Fruit fly (Drosophila melanogaster) whole organism, prepupa: ENCODE measurements around the gene CG10973.

Experiments
- CG10669 ChIP-seq: fragments of 200-800 bp; sonication (Bioruptor generic); optimal IDR thresholded peaks from 3 replicates; lab custom pipeline; 2018; ENCODE audit warnings: missing biosample characterization, mild to moderate bottlenecking, missing genetic modification characterization, moderate library complexity
- CG11902 ChIP-seq: fragments of 200-800 bp; sonication (Bioruptor generic); optimal IDR thresholded peaks from 3 replicates; lab custom pipeline; 2016; ENCODE audit warnings: missing biosample characterization, missing genetic modification characterization
- CG15336 ChIP-seq: fragments of 200-800 bp; sonication (Bioruptor generic); IDR thresholded peaks from 2 replicates; pipeline ENCODE4 v1.3.6; 2022; ENCODE audit warnings: missing biosample characterization, missing genetic modification characterization
- CG1621 ChIP-seq: fragments of 200-800 bp; sonication (Bioruptor generic); optimal IDR thresholded peaks from 3 replicates; lab custom pipeline; 2018; ENCODE audit warnings: missing biosample characterization, mild to moderate bottlenecking, missing genetic modification characterization
- CG3032 ChIP-seq: fragments of 200-800 bp; optimal IDR thresholded peaks from 2 replicates; lab custom pipeline; 2019; ENCODE audit warnings: missing biosample characterization, mild to moderate bottlenecking, missing genetic modification characterization, moderate library complexity
- CG9139 ChIP-seq: fragments of 200-800 bp; sonication (Bioruptor generic); optimal IDR thresholded peaks from 3 replicates; lab custom pipeline; 2017; ENCODE audit warnings: missing biosample characterization, mild to moderate bottlenecking, missing genetic modification characterization
- Eip93F ChIP-seq: fragments of 200-800 bp; sonication (Bioruptor generic); optimal IDR thresholded peaks from 2 replicates; lab custom pipeline; 2016; ENCODE audit warnings: missing biosample characterization, mild to moderate bottlenecking, missing genetic modification characterization
- Hr39 ChIP-seq: fragments of 200-800 bp; sonication (Bioruptor generic); optimal IDR thresholded peaks from 2 replicates; lab custom pipeline; 2016; ENCODE audit warnings: missing biosample characterization, missing genetic modification characterization
- fd85E ChIP-seq: fragments of 200-800 bp; sonication (Bioruptor generic); optimal IDR thresholded peaks from 3 replicates; lab custom pipeline; 2016; ENCODE audit warnings: missing biosample characterization, missing genetic modification characterization
- salr ChIP-seq, 2 experiments: fragments of 200-800 bp; sonication (Bioruptor generic); optimal IDR thresholded peaks; 3 replicates each; lab custom pipeline; 2016 to 2018; ENCODE audit warnings: missing biosample characterization in 2 of 2, missing genetic modification characterization in 2 of 2, mild to moderate bottlenecking in 1 of 2

- TF ChIP-seq CG15336 (GFP tag; lab: Robert Waterston, UW), result no peak
- no peak for TF ChIP-seq salr (GFP tag; optimal IDR thresholded peaks at IDR 0.05; lab: Kevin White, UChicago)
- no peak for TF ChIP-seq Hr39
- no peak for TF ChIP-seq CG9139
- no peak for TF ChIP-seq CG1621 (tag; lab: Kevin White, UChicago)
- TF ChIP-seq Eip93F, result no peak
- TF ChIP-seq CG11902 (GFP tag; lab: Kevin White, UChicago), result no peak
- no peak for TF ChIP-seq CG3032
- TF ChIP-seq CG10669 (GFP tag; lab: Kevin White, UChicago), result no peak
- no peak for TF ChIP-seq fd85E (GFP tag; lab: Kevin White, UChicago)
Observed at dm6 chr3L:12748711-12749566, 5.6 kb downstream of the CG10973 start.
